Fruit fly (Drosophila melanogaster) Kc167 (cell line): ENCODE results near the gene Neurl4.

Source experiments
- Sin3A ChIP-seq: fragments of >200 bp; optimal IDR thresholded peaks from 2 replicates; lab custom pipeline; 2018; ENCODE audit warnings: missing external identifiers
- h ChIP-seq: fragments of >200 bp; optimal IDR thresholded peaks from 3 replicates; lab custom pipeline; 2018; ENCODE audit warnings: missing external identifiers
- insv ChIP-seq: fragments of >200 bp; optimal IDR thresholded peaks from 3 replicates; lab custom pipeline; 2018; ENCODE audit warnings: missing external identifiers
- psq ChIP-seq: fragments of >200 bp; optimal IDR thresholded peaks from 2 replicates; lab custom pipeline; 2017; ENCODE audit warnings: missing external identifiers
- ttk ChIP-seq: sonication (Bioruptor generic); optimal IDR thresholded peaks from 2 replicates; lab custom pipeline; 2017; ENCODE audit warnings: missing external identifiers

dm6 chr3L:14076559-14076958 lies 26.9 kb upstream of the Neurl4 start:
- TF ChIP-seq psq (no peak), ttk (lab: Kevin White, UChicago) (no peak), insv (lab: Kevin White, UChicago) (no peak), h (lab: Kevin White, UChicago) (no peak), Sin3A (lab: Kevin White, UChicago) (no peak)
